Worm (Caenorhabditis elegans): ENCODE results near the gene F46B3.9.

Gene F46B3.9

DNA sequence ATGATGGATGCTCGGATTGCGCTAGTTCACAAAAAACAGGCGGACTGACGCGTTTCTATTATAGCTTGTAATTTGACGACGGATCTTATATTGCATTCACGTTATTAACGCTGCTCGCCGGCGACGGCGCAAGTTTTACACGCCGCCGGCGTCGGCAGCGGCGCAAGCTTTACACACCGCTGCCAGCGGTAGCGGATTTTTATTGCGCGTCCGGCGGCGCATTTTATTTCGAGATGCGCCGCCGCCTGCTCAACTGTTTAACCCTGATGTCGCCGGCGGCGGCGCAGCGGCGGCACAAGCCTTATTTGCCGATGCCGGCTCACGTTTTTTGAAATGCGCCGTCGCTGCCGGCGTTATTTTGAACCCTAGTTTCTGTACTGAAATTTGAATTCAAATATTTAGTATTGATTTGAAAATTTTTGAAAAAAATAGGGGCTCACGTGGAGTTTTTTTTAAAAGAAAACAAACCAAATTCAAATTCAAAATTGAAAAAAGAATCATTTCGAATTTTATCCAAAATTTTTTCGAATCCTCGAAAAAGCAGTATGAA lies 21.3 kb downstream of the F46B3.9 start, which contains the start of gene ttr-57:
Gene ttr-57 (plus strand): TSS at position 500 of the 550 bp plus-strand sequence.
- TF ChIP-seq unc-55 (GFP tag; optimal IDR thresholded peaks at IDR 0.05) (no peak), ceh-82 (tag; optimal IDR thresholded peaks at IDR 0.05) (no peak), nhr-77 (tag; optimal IDR thresholded peaks at IDR 0.05) (no peak), ztf-11 (tag; optimal IDR thresholded peaks at IDR 0.05) (no peak), F13H6.1 (tag; optimal IDR thresholded peaks at IDR 0.05) (no peak), nhr-11 (tag; optimal IDR thresholded peaks at IDR 0.05) (no peak), mbf-1 (tag; optimal IDR thresholded peaks at IDR 0.05) (no peak), fos-1 (tag; optimal IDR thresholded peaks at IDR 0.05) (no peak), ztf-1 (GFP tag; conservative IDR thresholded peaks at IDR 0.05) (no peak), zag-1 (tag; optimal IDR thresholded peaks at IDR 0.05) (no peak), nhr-21 (tag; optimal IDR thresholded peaks at IDR 0.05) (no peak), sma-3 (GFP tag; optimal IDR thresholded peaks at IDR 0.05) (no peak), nhr-129 (tag; optimal IDR thresholded peaks at IDR 0.05) (no peak), nhr-6 (tag; optimal IDR thresholded peaks at IDR 0.05) (no peak)

DNA sequence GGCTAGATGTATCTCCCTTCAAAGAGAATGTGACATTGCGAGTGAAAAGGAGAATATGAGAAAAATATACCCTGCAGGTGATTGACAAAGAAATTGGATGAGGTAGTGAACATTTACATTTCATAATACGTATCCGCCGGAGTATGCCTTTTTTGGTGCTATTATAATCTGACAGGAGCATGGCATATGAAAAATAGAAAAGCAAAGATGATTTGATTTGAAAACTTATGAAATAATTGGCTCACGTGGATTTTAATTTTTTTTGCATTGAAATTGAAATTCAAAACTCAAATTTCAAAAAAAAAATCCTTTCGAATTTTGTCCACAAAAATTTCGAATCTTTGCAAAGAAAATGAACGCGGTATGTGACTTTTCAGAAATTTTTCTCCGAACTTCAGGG lies 22.9 kb downstream of the F46B3.9 start, which contains the start of gene ttr-11:
Gene ttr-11 (plus strand): TSS at position 301 of the 400 bp plus-strand sequence.
- TF ChIP-seq nhr-6 (tag; optimal IDR thresholded peaks at IDR 0.05) (no peak), lin-13 (GFP tag; optimal IDR thresholded peaks at IDR 0.05) (no peak), sma-9 (GFP tag; optimal IDR thresholded peaks at IDR 0.05) (no peak), sma-9 (tag; optimal IDR thresholded peaks at IDR 0.05) (no peak), lin-39 (tag; optimal IDR thresholded peaks at IDR 0.05) (no peak), gmeb-1 (tag; optimal IDR thresholded peaks at IDR 0.05) (no peak), ztf-11 (tag; optimal IDR thresholded peaks at IDR 0.05) (no peak), F13H6.1 (tag; optimal IDR thresholded peaks at IDR 0.05) (no peak), alr-1 (tag; optimal IDR thresholded peaks at IDR 0.05) (no peak), ceh-16 (tag; optimal IDR thresholded peaks at IDR 0.05) (no peak), R02D3.7 (tag; optimal IDR thresholded peaks at IDR 0.05) (no peak), unc-55 (GFP tag; optimal IDR thresholded peaks at IDR 0.05) (no peak), unc-39 (tag; optimal IDR thresholded peaks at IDR 0.05) (no peak), mbf-1 (tag; optimal IDR thresholded peaks at IDR 0.05) (no peak), ztf-1 (GFP tag; conservative IDR thresholded peaks at IDR 0.05) (no peak), skn-1 (tag; optimal IDR thresholded peaks at IDR 0.05) (no peak)

DNA sequence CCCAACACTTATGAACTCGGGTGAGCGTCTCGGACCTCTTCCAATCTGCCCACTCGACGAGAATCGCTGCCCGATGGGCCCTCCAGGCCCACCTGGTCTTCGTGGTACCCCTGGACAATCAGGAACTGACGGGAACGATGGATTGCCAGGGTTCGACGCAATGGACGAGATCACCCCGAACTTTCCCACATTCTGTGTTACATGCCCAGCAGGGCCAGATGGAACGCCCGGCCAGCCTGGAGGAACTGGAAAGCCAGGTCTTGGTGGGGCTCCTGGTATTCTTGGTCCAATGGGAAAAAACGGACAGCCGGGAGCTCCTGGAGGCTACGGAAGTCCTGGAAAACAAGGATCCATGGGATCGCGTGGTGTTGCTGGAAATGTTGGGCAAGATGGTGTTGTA lies 25.2 kb downstream of the F46B3.9 start:
- TF ChIP-seq alr-1 (tag; optimal IDR thresholded peaks at IDR 0.05) = no peak
- TF ChIP-seq crh-2 (tag; optimal IDR thresholded peaks at IDR 0.05) = no peak
- no peak for TF ChIP-seq lsy-2 (tag; optimal IDR thresholded peaks at IDR 0.05)
- TF ChIP-seq fos-1 (tag; optimal IDR thresholded peaks at IDR 0.05) = no peak
- TF ChIP-seq elt-1 (tag; optimal IDR thresholded peaks at IDR 0.05) = no peak
- no peak for TF ChIP-seq ztf-4 (tag; optimal IDR thresholded peaks at IDR 0.05)
- no peak for TF ChIP-seq nhr-6 (tag; optimal IDR thresholded peaks at IDR 0.05)
- no peak for TF ChIP-seq ceh-16 (tag; optimal IDR thresholded peaks at IDR 0.05)
- no peak for TF ChIP-seq lin-39 (tag; optimal IDR thresholded peaks at IDR 0.05)

DNA sequence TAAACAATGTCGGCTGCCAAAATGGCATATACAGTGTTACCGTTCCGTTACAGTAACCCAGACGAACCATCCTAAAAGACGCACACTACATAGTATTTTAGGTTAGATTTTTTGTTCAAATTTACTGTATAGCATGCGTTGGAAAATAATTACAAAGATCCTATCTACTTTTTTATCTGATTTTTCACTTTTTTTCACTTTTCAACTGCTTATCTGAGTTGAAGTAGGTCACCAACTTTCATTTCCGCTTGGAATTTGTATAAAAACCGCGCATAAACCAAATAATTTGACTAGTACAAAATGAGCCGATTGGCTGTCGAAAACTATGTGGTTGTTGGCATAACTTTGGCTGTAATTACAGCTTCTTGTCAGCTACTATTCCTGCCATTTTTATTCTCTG lies 26.1 kb downstream of the F46B3.9 start, which contains the start of gene col-163:
Gene col-163 (plus strand): TSS at position 301 of the 400 bp plus-strand sequence.
- TF ChIP-seq ztf-1 (GFP tag; conservative IDR thresholded peaks at IDR 0.05) = no peak
- TF ChIP-seq nhr-11 (tag; optimal IDR thresholded peaks at IDR 0.05) = no peak
- no peak for TF ChIP-seq alr-1 (tag; optimal IDR thresholded peaks at IDR 0.05)
- no peak for TF ChIP-seq nhr-25 (tag; optimal IDR thresholded peaks at IDR 0.05)

DNA sequence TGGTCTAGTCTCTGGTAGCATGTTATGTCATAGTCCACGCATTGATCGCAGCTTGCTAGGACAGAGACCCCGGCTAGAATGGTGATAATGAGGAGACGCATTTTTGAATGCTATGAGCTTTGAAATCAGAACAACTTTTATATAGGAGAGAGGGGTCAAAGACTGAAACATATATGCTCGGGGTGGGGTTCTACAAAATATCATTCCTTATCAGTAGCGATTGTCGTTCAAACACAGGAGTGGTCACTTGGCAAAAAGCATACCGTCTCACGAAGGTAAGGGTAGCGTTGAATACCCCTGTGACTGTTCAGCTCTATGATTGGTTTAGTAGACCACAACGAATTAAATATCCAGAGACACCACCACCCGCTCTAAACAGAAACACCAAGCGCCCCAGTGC lies 28.9 kb downstream of the F46B3.9 start, which contains the start of gene F46B3.1:
Gene F46B3.1 (minus strand): TSS at position 101 of the 400 bp plus-strand sequence.
- TF ChIP-seq nhr-6 (tag; optimal IDR thresholded peaks at IDR 0.05) (no peak), unc-55 (GFP tag; optimal IDR thresholded peaks at IDR 0.05) (no peak), snpc-4 (tag; optimal IDR thresholded peaks at IDR 0.05) (no peak), ceh-82 (tag; optimal IDR thresholded peaks at IDR 0.05) (no peak), crh-2 (tag; optimal IDR thresholded peaks at IDR 0.05) (no peak), blmp-1 (tag; optimal IDR thresholded peaks at IDR 0.05; ENCODE audit: insufficient read depth) (no peak), sem-4 (tag; optimal IDR thresholded peaks at IDR 0.05) (no peak), aly-2 (tag; optimal IDR thresholded peaks at IDR 0.05) (no peak), nhr-23 (tag; optimal IDR thresholded peaks at IDR 0.05) (no peak), R02D3.7 (tag; optimal IDR thresholded peaks at IDR 0.05) (no peak), lin-13 (GFP tag; optimal IDR thresholded peaks at IDR 0.05) (no peak), egl-27 (tag; optimal IDR thresholded peaks at IDR 0.05) (no peak), Y55F3AM.14 (GFP tag; optimal IDR thresholded peaks at IDR 0.05) (no peak), nhr-129 (tag; optimal IDR thresholded peaks at IDR 0.05) (no peak)

Data from whole organism, L2 larva.